Fruit fly (Drosophila melanogaster): ENCODE data around the gene CG42505.

The CG42505 gene

dm6 chr3R:11992934-11993670, 38.5 kb downstream of the CG42505 start, which contains the start of gene mfas (continued):
- TF ChIP-seq h (optimal IDR thresholded peaks at IDR 0.05) (no peak), chif (GFP tag; optimal IDR thresholded peaks at IDR 0.05) (no peak), sob (GFP tag; IDR thresholded peaks at IDR 0.05) (no peak), tna (GFP tag; IDR thresholded peaks at IDR 0.05; ENCODE audit: partially characterized antibody) (no peak), wek (GFP tag; optimal IDR thresholded peaks at IDR 0.05) (peak; percentile 71), Deaf1 (tag; optimal IDR thresholded peaks at IDR 0.05) (no peak), HmgZ (tag; optimal IDR thresholded peaks at IDR 0.05) (peak; percentile 5), CG4730 (GFP tag; IDR thresholded peaks at IDR 0.05) (no peak), Lhr (GFP tag; optimal IDR thresholded peaks at IDR 0.05) (no peak), kah (GFP tag; optimal IDR thresholded peaks at IDR 0.05) (no peak), CG30020 (tag; optimal IDR thresholded peaks at IDR 0.05) (no peak), ken (GFP tag; IDR thresholded peaks at IDR 0.05) (no peak), CG12071 (GFP tag; optimal IDR thresholded peaks at IDR 0.05) (peak; percentile 56), Oli (tag; optimal IDR thresholded peaks at IDR 0.05) (no peak), sima (GFP tag; optimal IDR thresholded peaks at IDR 0.05) (no peak), CG4707 (GFP tag; optimal IDR thresholded peaks at IDR 0.05) (peak; percentile 6), Kr (GFP tag; optimal IDR thresholded peaks at IDR 0.05) (no peak), bcd (GFP tag; optimal IDR thresholded peaks at IDR 0.05) (no peak), CG9727 (GFP tag; optimal IDR thresholded peaks at IDR 0.05) (no peak), chm (GFP tag; IDR thresholded peaks at IDR 0.05) (no peak), CG11247 (GFP tag; IDR thresholded peaks at IDR 0.05) (no peak), CG6791 (GFP tag; IDR thresholded peaks at IDR 0.05; ENCODE audit: partially characterized antibody) (peak; percentile 34; the same call in 1 of the 3 replicates), abd-A (tag; optimal IDR thresholded peaks at IDR 0.05) (no peak), CG10565 (GFP tag; optimal IDR thresholded peaks at IDR 0.05) (no peak), sd (tag; optimal IDR thresholded peaks at IDR 0.05) (no peak), ase (GFP tag; IDR thresholded peaks at IDR 0.05) (no peak), ab (GFP tag; optimal IDR thresholded peaks at IDR 0.05) (no peak), CG13775 (GFP tag; optimal IDR thresholded peaks at IDR 0.05) (no peak), CG6765 (GFP tag; optimal IDR thresholded peaks at IDR 0.05) (no peak), nerfin-2 (GFP tag; IDR thresholded peaks at IDR 0.05; ENCODE audit: partially characterized antibody) (no peak), Fer3 (tag; optimal IDR thresholded peaks at IDR 0.05) (no peak), scrt (GFP tag; optimal IDR thresholded peaks at IDR 0.05) (no peak), HLH4C (GFP tag; IDR thresholded peaks at IDR 0.05; ENCODE audit: partially characterized antibody) (peak; percentile 36; the same call in 1 of the 3 replicates), Bgb (GFP tag; IDR thresholded peaks at IDR 0.05; ENCODE audit: partially characterized antibody) (peak; percentile 7; the same call in 1 of the 2 replicates), nom (GFP tag; optimal IDR thresholded peaks at IDR 0.05) (peak; percentile 23), CG14860 (GFP tag; IDR thresholded peaks at IDR 0.05; ENCODE audit: partially characterized antibody) (no peak), Dip2 (GFP tag; IDR thresholded peaks at IDR 0.05) (no peak), GATAe (GFP tag; conservative IDR thresholded peaks at IDR 0.05) (no peak), zfh1 (GFP tag; IDR thresholded peaks at IDR 0.05) (no peak), Doc2 (GFP tag; IDR thresholded peaks at IDR 0.05) (no peak), dan (GFP tag; IDR thresholded peaks at IDR 0.05) (no peak), CG11456 (GFP tag; IDR thresholded peaks at IDR 0.05) (no peak), CTCF (GFP tag; optimal IDR thresholded peaks at IDR 0.05) (no peak), ftz-f1 (GFP tag; optimal IDR thresholded peaks at IDR 0.05) (no peak), Hr51 (GFP tag; optimal IDR thresholded peaks at IDR 0.05) (no peak), CG7556 (GFP tag; optimal IDR thresholded peaks at IDR 0.05) (no peak), B-H2 (GFP tag; optimal IDR thresholded peaks at IDR 0.05) (no peak), CG17328 (GFP tag; IDR thresholded peaks at IDR 0.05) (no peak), CG3281 (GFP tag; optimal IDR thresholded peaks at IDR 0.05) (no peak), her (GFP tag; optimal IDR thresholded peaks at IDR 0.05) (no peak)

Measured in whole organism, embryonic.